Fruit fly (Drosophila melanogaster): Measurements from ENCODE around the gene Rbsn-5.

Gene Rbsn-5

dm6 chr2L:8171544-8171943 is 11.9 kb downstream of the Rbsn-5 start (continued):
- no peak for TF ChIP-seq Abd-B (GFP tag; optimal IDR thresholded peaks at IDR 0.05)
- no peak for TF ChIP-seq CG10654 (GFP tag; optimal IDR thresholded peaks at IDR 0.05)
- no peak for TF ChIP-seq CG15011 (GFP tag; optimal IDR thresholded peaks at IDR 0.05)
- TF ChIP-seq NFAT (GFP tag; IDR thresholded peaks at IDR 0.05) = 0 out of 2 replicates have a peak, but pooled peaks have one; percentile 8
- no peak for TF ChIP-seq Hmx (GFP tag; optimal IDR thresholded peaks at IDR 0.05)
- TF ChIP-seq stwl (tag; optimal IDR thresholded peaks at IDR 0.05) = no peak
- no peak for TF ChIP-seq sens-2 (GFP tag; IDR thresholded peaks at IDR 0.05)
- TF ChIP-seq bowl (GFP tag; IDR thresholded peaks at IDR 0.05) = no peak
- TF ChIP-seq tx (GFP tag; optimal IDR thresholded peaks at IDR 0.05) = no peak
- TF ChIP-seq ssp (GFP tag; IDR thresholded peaks at IDR 0.05) = no peak
- no peak for TF ChIP-seq H15 (GFP tag; IDR thresholded peaks at IDR 0.05)
- peak; percentile 69 for TF ChIP-seq ftz-f1 (GFP tag; optimal IDR thresholded peaks at IDR 0.05)
- TF ChIP-seq CG4282 (GFP tag; optimal IDR thresholded peaks at IDR 0.05) = no peak
- TF ChIP-seq Ptx1 (GFP tag; IDR thresholded peaks at IDR 0.05) = no peak
- no peak for TF ChIP-seq CG3281 (GFP tag; optimal IDR thresholded peaks at IDR 0.05)
- TF ChIP-seq klu (GFP tag; IDR thresholded peaks at IDR 0.05) = peak; percentile 49
- TF ChIP-seq p53 (GFP tag; optimal IDR thresholded peaks at IDR 0.05) = no peak
- TF ChIP-seq CG12219 (GFP tag; optimal IDR thresholded peaks at IDR 0.05) = no peak
- TF ChIP-seq disco-r (GFP tag; optimal IDR thresholded peaks at IDR 0.05) = no peak
- TF ChIP-seq sens (GFP tag) = no peak
- TF ChIP-seq CG17802 (tag; optimal IDR thresholded peaks at IDR 0.05) = no peak
- no peak for TF ChIP-seq toy (GFP tag; IDR thresholded peaks at IDR 0.05)
- TF ChIP-seq CG7963 (GFP tag; IDR thresholded peaks at IDR 0.05; ENCODE audit: partially characterized antibody) = no peak
- TF ChIP-seq slp2 (GFP tag; optimal IDR thresholded peaks at IDR 0.05) = no peak
- TF ChIP-seq CG1233 (GFP tag; optimal IDR thresholded peaks at IDR 0.05) = no peak
- TF ChIP-seq B-H2 (GFP tag; optimal IDR thresholded peaks at IDR 0.05) = peak; percentile 2
- TF ChIP-seq CG8089 (GFP tag; optimal IDR thresholded peaks at IDR 0.05) = no peak
- TF ChIP-seq CG17829 (tag; optimal IDR thresholded peaks at IDR 0.05) = no peak
- TF ChIP-seq CG17568 (GFP tag; optimal IDR thresholded peaks at IDR 0.05) = no peak
- peak; percentile 23; the same call in 1 of the 2 replicates for TF ChIP-seq CG13287 (GFP tag; IDR thresholded peaks at IDR 0.05; ENCODE audit: partially characterized antibody)
- TF ChIP-seq CG9932 (GFP tag; IDR thresholded peaks at IDR 0.05) = no peak; the same call in 1 of the 2 replicates
- no peak for TF ChIP-seq CG3065 (GFP tag; optimal IDR thresholded peaks at IDR 0.05)
- TF ChIP-seq ATbp (GFP tag; optimal IDR thresholded peaks at IDR 0.05) = no peak
- TF ChIP-seq ap (GFP tag; IDR thresholded peaks at IDR 0.05) = no peak
- TF ChIP-seq gro (GFP tag; optimal IDR thresholded peaks at IDR 0.05) = no peak
- TF ChIP-seq CG3726 (GFP tag; IDR thresholded peaks at IDR 0.05) = no peak
- TF ChIP-seq CG12744 (GFP tag; optimal IDR thresholded peaks at IDR 0.05) = no peak
- no peak for TF ChIP-seq E2f1 (GFP tag; IDR thresholded peaks at IDR 0.05)
- TF ChIP-seq Dbx (GFP tag; IDR thresholded peaks at IDR 0.05) = 0 out of 3 replicates have a peak, but pooled peaks have one; percentile 29
- TF ChIP-seq ara (GFP tag; IDR thresholded peaks at IDR 0.05) = no peak
- TF ChIP-seq CG31365 (tag; optimal IDR thresholded peaks at IDR 0.05) = no peak
- no peak for TF ChIP-seq CG31441 (GFP tag; IDR thresholded peaks at IDR 0.05)
- TF ChIP-seq rib (GFP tag; IDR thresholded peaks at IDR 0.05) = peak; percentile 73; the same call in 1 of the 2 replicates
- no peak for TF ChIP-seq stc (GFP tag; IDR thresholded peaks at IDR 0.05)

- TF ChIP-seq pum (GFP tag; optimal IDR thresholded peaks at IDR 0.05) (no peak), CG14965 (GFP tag; optimal IDR thresholded peaks at IDR 0.05; ENCODE audit: borderline replicate concordance) (no peak), vnd (GFP tag; IDR thresholded peaks at IDR 0.05; ENCODE audit: partially characterized antibody) (no peak), bowl (GFP tag; IDR thresholded peaks at IDR 0.05) (0 out of 2 replicates have a peak, but pooled peaks have one; percentile 18), peb (GFP tag; IDR thresholded peaks at IDR 0.05) (no peak), CG34376 (GFP tag; optimal IDR thresholded peaks at IDR 0.05) (no peak), CG17186 (GFP tag; optimal IDR thresholded peaks at IDR 0.05) (no peak), Mrtf (GFP tag; IDR thresholded peaks at IDR 0.05) (no peak), CG13287 (GFP tag; IDR thresholded peaks at IDR 0.05; ENCODE audit: partially characterized antibody) (no peak), ara (GFP tag; IDR thresholded peaks at IDR 0.05) (no peak), nmo (GFP tag; optimal IDR thresholded peaks at IDR 0.05) (no peak), CG9609 (GFP tag; optimal IDR thresholded peaks at IDR 0.05) (no peak), CkIIα-i1 (GFP tag; IDR thresholded peaks at IDR 0.05) (no peak), stc (GFP tag; IDR thresholded peaks at IDR 0.05) (no peak), CG9437 (GFP tag; optimal IDR thresholded peaks at IDR 0.05) (no peak)
These were observed 25.4 kb downstream of the Rbsn-5 start for dm6 chr2L:8185008-8185407.

All from whole organism, embryonic.